Fruit fly (Drosophila melanogaster): ENCODE measurements around the gene Oga.

Oga gene

dm6 chr3R:21198073-21198472, 20.8 kb upstream of the Oga start (continued):
- no peak for TF ChIP-seq CG15601 (tag; optimal IDR thresholded peaks at IDR 0.05)
- no peak for TF ChIP-seq pros (GFP tag; optimal IDR thresholded peaks at IDR 0.05)
- peak; percentile 28 for TF ChIP-seq caup (GFP tag; optimal IDR thresholded peaks at IDR 0.05; ENCODE audit: severe bottlenecking)
- TF ChIP-seq CG11247 (GFP tag; IDR thresholded peaks at IDR 0.05), result no peak
- TF ChIP-seq CG34376 (GFP tag; optimal IDR thresholded peaks at IDR 0.05), result peak; percentile 83
- peak; percentile 2 for TF ChIP-seq Hmr (GFP tag; optimal IDR thresholded peaks at IDR 0.05)
- no peak for TF ChIP-seq D19A (tag; optimal IDR thresholded peaks at IDR 0.05)

dm6 chr3R:21199085-21199899, 19.6 kb upstream of the Oga start:
- TF ChIP-seq Awh (GFP tag; IDR thresholded peaks at IDR 0.05) (no peak), CG4424 (GFP tag; optimal IDR thresholded peaks at IDR 0.05) (no peak), CG18476 (GFP tag; optimal IDR thresholded peaks at IDR 0.05) (no peak), exex (tag; optimal IDR thresholded peaks at IDR 0.05) (peak; percentile 55), CG16815 (GFP tag; optimal IDR thresholded peaks at IDR 0.05) (no peak), tin (GFP tag; optimal IDR thresholded peaks at IDR 0.05) (no peak), CG32532 (GFP tag; IDR thresholded peaks at IDR 0.05) (peak; percentile 7; the same call in 1 of the 2 replicates), tup (GFP tag; optimal IDR thresholded peaks at IDR 0.05) (no peak), CG11456 (GFP tag; IDR thresholded peaks at IDR 0.05) (no peak), Neu2 (GFP tag; optimal IDR thresholded peaks at IDR 0.05; ENCODE audit: borderline replicate concordance) (no peak), CG16813 (GFP tag; IDR thresholded peaks at IDR 0.05; ENCODE audit: partially characterized antibody) (no peak), Lim3 (GFP tag; IDR thresholded peaks at IDR 0.05) (no peak), CG2129 (GFP tag; IDR thresholded peaks at IDR 0.05; ENCODE audit: partially characterized antibody) (no peak), MBD-R2 (GFP tag; IDR thresholded peaks at IDR 0.05) (0 out of 2 replicates have a peak, but pooled peaks have one; percentile 21), twi (tag; optimal IDR thresholded peaks at IDR 0.05) (no peak), CG34376 (GFP tag; optimal IDR thresholded peaks at IDR 0.05) (peak; percentile 18), CG10959 (GFP tag; IDR thresholded peaks at IDR 0.05) (no peak), Hr78 (GFP tag; optimal IDR thresholded peaks at IDR 0.05) (no peak), CG17912 (GFP tag; optimal IDR thresholded peaks at IDR 0.05) (no peak), inv (GFP tag; IDR thresholded peaks at IDR 0.05; ENCODE audit: partially characterized antibody) (no peak), MTF-1 (GFP tag; optimal IDR thresholded peaks at IDR 0.05; ENCODE audit: borderline replicate concordance) (peak; percentile 53), ind (GFP tag; optimal IDR thresholded peaks at IDR 0.05) (no peak), CG12104 (GFP tag; optimal IDR thresholded peaks at IDR 0.05) (no peak), caup (GFP tag; optimal IDR thresholded peaks at IDR 0.05; ENCODE audit: severe bottlenecking) (no peak), CG6854 (GFP tag; optimal IDR thresholded peaks at IDR 0.05) (no peak), grn (GFP tag; optimal IDR thresholded peaks at IDR 0.05) (peak; percentile 32), danr (GFP tag; IDR thresholded peaks at IDR 0.05) (no peak), CG9797 (GFP tag; optimal IDR thresholded peaks at IDR 0.05) (no peak), cad (GFP tag; optimal IDR thresholded peaks at IDR 0.05) (no peak), row (GFP tag; IDR thresholded peaks at IDR 0.05) (no peak), Atf-2 (GFP tag; optimal IDR thresholded peaks at IDR 0.05) (no peak), Deaf1 (tag; optimal IDR thresholded peaks at IDR 0.05) (peak; percentile 26), CG8765 (GFP tag; IDR thresholded peaks at IDR 0.05) (no peak), Sox102F (GFP tag; optimal IDR thresholded peaks at IDR 0.05) (peak; percentile 7), CG1792 (GFP tag; optimal IDR thresholded peaks at IDR 0.05) (no peak), pfk (GFP tag; optimal IDR thresholded peaks at IDR 0.05) (no peak), CG4360 (GFP tag; IDR thresholded peaks at IDR 0.05) (no peak), mirr (GFP tag; optimal IDR thresholded peaks at IDR 0.05) (peak; percentile 38), ERR (GFP tag; optimal IDR thresholded peaks at IDR 0.05) (no peak), croc (GFP tag; conservative IDR thresholded peaks at IDR 0.05) (no peak), ci (GFP tag; IDR thresholded peaks at IDR 0.05) (peak; percentile 38; the same call in 2 of the 3 replicates), CG8924 (tag; optimal IDR thresholded peaks at IDR 0.05) (no peak)
